Worm (Caenorhabditis elegans) whole organism, early embryonic: ENCODE results near the gene F08H9.2.
A peak's percentile ranks its signal among the peaks of the same experiment; 100 is the strongest.

Experiments used
- B0310.2 ChIP-seq: sonication (generic microtip); optimal IDR thresholded peaks from 2 replicates; lab custom pipeline; 2016; ENCODE audit warnings: mild to moderate bottlenecking, missing genetic modification characterization, missing compliant biosample characterization
- F13C5.2 ChIP-seq: sonication (generic microtip); optimal IDR thresholded peaks from 2 replicates; lab custom pipeline; 2017; ENCODE audit warnings: mild to moderate bottlenecking, missing genetic modification characterization, inconsistent platforms, missing compliant biosample characterization
- aly-1 ChIP-seq: sonication (generic microtip); optimal IDR thresholded peaks from 2 replicates; lab custom pipeline; 2016; ENCODE audit warnings: missing genetic modification characterization, missing compliant biosample characterization
- ama-1 ChIP-seq: fragments of 150-350 bp; optimal IDR thresholded peaks from 2 replicates; lab custom pipeline; 2014
- ceh-13 ChIP-seq: fragments of 200-800 bp; sonication (Bioruptor generic); optimal IDR thresholded peaks from 2 replicates; lab custom pipeline; 2018; ENCODE audit warnings: mild to moderate bottlenecking, missing genetic modification characterization, missing compliant biosample characterization
- ceh-36 ChIP-seq: sonication (generic microtip); optimal IDR thresholded peaks from 2 replicates; lab custom pipeline; 2016; ENCODE audit warnings: missing genetic modification characterization, inconsistent platforms, missing compliant biosample characterization
- ets-7 ChIP-seq: sonication (generic microtip); optimal IDR thresholded peaks from 2 replicates; lab custom pipeline; 2016; ENCODE audit warnings: missing genotype, missing genetic modification characterization, missing compliant biosample characterization
- flt-1 ChIP-seq: fragments of 200-800 bp; sonication (Bioruptor generic); IDR thresholded peaks from 2 replicates; pipeline ENCODE4 v1.3.6; 2022; ENCODE audit warnings: missing genetic modification characterization, missing compliant biosample characterization
- hmg-4 ChIP-seq: fragments of 200-800 bp; sonication (Bioruptor generic); optimal IDR thresholded peaks from 2 replicates; lab custom pipeline; 2018; ENCODE audit warnings: mild to moderate bottlenecking, missing genetic modification characterization, missing compliant biosample characterization
- pes-1 ChIP-seq: fragments of 200-800 bp; sonication (Bioruptor generic); IDR thresholded peaks from 2 replicates; pipeline ENCODE4 v1.3.6; 2022; ENCODE audit warnings: missing genetic modification reagents, missing genetic modification characterization, missing compliant biosample characterization
- sea-1 ChIP-seq: fragments of 200-800 bp; sonication (Bioruptor generic); conservative IDR thresholded peaks from 2 replicates; pipeline ENCODE4 v1.3.6; 2022; ENCODE audit warnings: missing genetic modification characterization, missing compliant biosample characterization
- tbx-11 ChIP-seq: fragments of 200-800 bp; sonication (Bioruptor generic); IDR thresholded peaks from 2 replicates; pipeline ENCODE4 v1.3.6; 2022; ENCODE audit warnings: missing genetic modification characterization, missing compliant biosample characterization
- tbx-37 ChIP-seq: fragments of 200-800 bp; sonication (Bioruptor generic); conservative IDR thresholded peaks from 2 replicates; pipeline ENCODE4 v1.3.6; 2022; ENCODE audit warnings: missing genetic modification reagents, missing genetic modification characterization, missing compliant biosample characterization
- tra-4 ChIP-seq: sonication (generic microtip); optimal IDR thresholded peaks from 2 replicates; lab custom pipeline; 2017; ENCODE audit warnings: missing genetic modification characterization, missing compliant biosample characterization

DNA sequence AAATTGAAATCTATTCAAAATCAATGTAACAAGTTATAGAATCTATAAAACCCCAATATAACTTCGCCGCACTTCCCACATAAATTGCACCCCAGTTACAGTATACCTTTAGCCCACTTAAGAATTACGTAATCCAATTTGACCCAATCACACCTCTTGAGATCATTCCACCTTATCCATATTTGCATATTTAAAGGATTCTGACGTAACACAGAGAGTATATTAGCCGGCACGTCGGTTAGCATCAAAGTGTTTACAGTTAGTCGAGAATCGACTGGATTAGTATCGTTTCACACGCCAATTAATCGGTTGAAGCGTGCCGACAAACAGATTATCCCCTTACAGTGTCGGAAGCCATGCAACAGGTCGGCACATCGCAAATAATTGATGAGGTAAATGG, 26.9 kb upstream of the F08H9.2 start:
- no peak for TF ChIP-seq F13C5.2 (tag; lab: Kevin White, UChicago)
- TF ChIP-seq tbx-37 (GFP tag; lab: Robert Waterston, UW): no peak
- TF ChIP-seq ama-1 (lab: Kevin White, UChicago): no peak
- TF ChIP-seq pes-1 (GFP tag; lab: Robert Waterston, UW): no peak
- TF ChIP-seq sea-1 (GFP tag; lab: Robert Waterston, UW): no peak
- no peak for TF ChIP-seq ets-7 (tag; lab: Kevin White, UChicago)
- TF ChIP-seq tra-4 (tag; lab: Kevin White, UChicago): no peak
- TF ChIP-seq ceh-36 (tag; lab: Kevin White, UChicago): peak; percentile 71
- no peak for TF ChIP-seq flt-1 (GFP tag; lab: Robert Waterston, UW)
- TF ChIP-seq hmg-4 (GFP tag; lab: Kevin White, UChicago): no peak
- no peak for TF ChIP-seq tbx-11 (GFP tag; lab: Robert Waterston, UW)
- no peak for TF ChIP-seq aly-1
- no peak for TF ChIP-seq ceh-13
- TF ChIP-seq B0310.2 (tag; lab: Kevin White, UChicago): no peak
